Worm (Caenorhabditis elegans) whole organism, mixed stage, embryonic: ENCODE data around the gene Y49F6B.2.

Source experiments
- elt-3 ChIP-seq: fragments of 150-350 bp; optimal IDR thresholded peaks from 2 replicates; lab custom pipeline; 2014; ENCODE audit warnings: missing biosample characterization, missing genetic modification characterization
- snpc-4 ChIP-seq: fragments of 150-350 bp; optimal IDR thresholded peaks from 2 replicates; lab custom pipeline; 2014; ENCODE audit warnings: missing biosample characterization, missing genetic modification characterization
- zip-8 ChIP-seq: fragments of 150-350 bp; optimal IDR thresholded peaks from 2 replicates; lab custom pipeline; 2014; ENCODE audit warnings: missing biosample characterization, missing genetic modification characterization

ce11 chrII:3528256-3528655 is 25.5 kb downstream of the Y49F6B.2 start, which contains the start of gene ncs-6:
- no peak for TF ChIP-seq snpc-4
- TF ChIP-seq zip-8 (tag; lab: Kevin White, UChicago): no peak
- no peak for TF ChIP-seq elt-3
